Comparison of ENCODE assay signal across 1 fruit fly cellular context in genomic region chr3R:15427818-15428199, dm6.
TF ChIP-seq lines count a peak whose summit lies in the region.

No protein-coding gene starts in this region.

TF ChIP-seq in whole organism, embryonic, 481 proteins besides CTCF, POLR2A, EP300 and RAD21 (continued from another document and continues in another):
- TF ChIP-seq D19A (tag; optimal IDR thresholded peaks at IDR 0.05; lab: Kevin White, UChicago) (peak; percentile 56), disco-r (GFP tag; optimal IDR thresholded peaks at IDR 0.05; lab: Kevin White, UChicago) (no peak), fd3F (GFP tag; optimal IDR thresholded peaks at IDR 0.05; lab: Kevin White, UChicago) (no peak), crol (GFP tag; IDR thresholded peaks at IDR 0.05; lab: Robert Waterston, UW) (no peak), ci (GFP tag; IDR thresholded peaks at IDR 0.05; lab: Robert Waterston, UW) (peak; percentile 50; the same call in 1 of the 3 replicates), Dbx (GFP tag; IDR thresholded peaks at IDR 0.05; lab: Robert Waterston, UW) (no peak), Atf3 (GFP tag; optimal IDR thresholded peaks at IDR 0.05; lab: Kevin White, UChicago) (peak; percentile 14), H15 (GFP tag; IDR thresholded peaks at IDR 0.05; lab: Robert Waterston, UW) (no peak), CG3995 (GFP tag; optimal IDR thresholded peaks at IDR 0.05; lab: Kevin White, UChicago) (no peak), stwl (tag; optimal IDR thresholded peaks at IDR 0.05; lab: Kevin White, UChicago) (no peak), chinmo (GFP tag; IDR thresholded peaks at IDR 0.05; lab: Robert Waterston, UW; ENCODE audit: partially characterized antibody) (no peak), CG11723 (GFP tag; optimal IDR thresholded peaks at IDR 0.05; lab: Kevin White, UChicago) (peak; percentile 19), CG9817 (tag; optimal IDR thresholded peaks at IDR 0.05; lab: Kevin White, UChicago) (peak; percentile 16), Sry-δ (GFP tag; optimal IDR thresholded peaks at IDR 0.05; lab: Kevin White, UChicago) (no peak), dati (GFP tag; IDR thresholded peaks at IDR 0.05; lab: Robert Waterston, UW) (no peak), Dp (GFP tag; optimal IDR thresholded peaks at IDR 0.05; lab: Kevin White, UChicago) (no peak), CG18011 (GFP tag; optimal IDR thresholded peaks at IDR 0.05; lab: Kevin White, UChicago) (no peak), ara (GFP tag; IDR thresholded peaks at IDR 0.05; lab: Robert Waterston, UW) (peak; percentile 37; the same call in 1 of the 2 replicates), repo (GFP tag; optimal IDR thresholded peaks at IDR 0.05; lab: Kevin White, UChicago) (no peak), eve (GFP tag; optimal IDR thresholded peaks at IDR 0.05; lab: Kevin White, UChicago) (no peak), CoRest (tag; optimal IDR thresholded peaks at IDR 0.05; lab: Kevin White, UChicago) (peak; percentile 58), CG1832 (GFP tag; optimal IDR thresholded peaks at IDR 0.05; lab: Kevin White, UChicago) (no peak), CG5245 (GFP tag; optimal IDR thresholded peaks at IDR 0.05; lab: Kevin White, UChicago) (peak; percentile 32), amos (GFP tag; IDR thresholded peaks at IDR 0.05; lab: Robert Waterston, UW; ENCODE audit: partially characterized antibody) (no peak), E2f2 (GFP tag; IDR thresholded peaks at IDR 0.05; lab: Robert Waterston, UW) (peak; percentile 35; the same call in 1 of the 2 replicates), seq (GFP tag; IDR thresholded peaks at IDR 0.05; lab: Robert Waterston, UW) (0 out of 2 replicates have a peak, but pooled peaks have one; percentile 18), dpn (GFP tag; optimal IDR thresholded peaks at IDR 0.05; lab: Kevin White, UChicago) (peak in 1 of 2 experiments; percentile 49), CG10959 (GFP tag; IDR thresholded peaks at IDR 0.05; lab: Robert Waterston, UW) (0 out of 2 replicates have a peak, but pooled peaks have one; percentile 11), CG4424 (GFP tag; optimal IDR thresholded peaks at IDR 0.05; lab: Kevin White, UChicago) (peak; percentile 49), Six4 (GFP tag; optimal IDR thresholded peaks at IDR 0.05; lab: Kevin White, UChicago) (peak; percentile 9), pnt (GFP tag; optimal IDR thresholded peaks at IDR 0.05; lab: Kevin White, UChicago) (peak; percentile 57), CrebB (tag; optimal IDR thresholded peaks at IDR 0.05; lab: Kevin White, UChicago) (no peak), ranshi (GFP tag; IDR thresholded peaks at IDR 0.05; lab: Robert Waterston, UW) (peak; percentile 30; the same call in 1 of the 2 replicates), CG13624 (GFP tag; optimal IDR thresholded peaks at IDR 0.05; lab: Kevin White, UChicago) (no peak), p53 (GFP tag; optimal IDR thresholded peaks at IDR 0.05; lab: Kevin White, UChicago) (no peak), CG10209 (GFP tag; optimal IDR thresholded peaks at IDR 0.05; lab: Kevin White, UChicago) (peak; percentile 17), CG2889 (GFP tag; IDR thresholded peaks at IDR 0.05; lab: Robert Waterston, UW) (no peak), maf-S (GFP tag; optimal IDR thresholded peaks at IDR 0.05; lab: Kevin White, UChicago) (no peak), Bgb (GFP tag; IDR thresholded peaks at IDR 0.05; lab: Robert Waterston, UW; ENCODE audit: partially characterized antibody) (no peak), tio (GFP tag; optimal IDR thresholded peaks at IDR 0.05; lab: Kevin White, UChicago) (peak; percentile 42), kay (GFP tag; optimal IDR thresholded peaks at IDR 0.05; lab: Kevin White, UChicago) (peak; percentile 17), CG11398 (GFP tag; optimal IDR thresholded peaks at IDR 0.05; lab: Kevin White, UChicago) (no peak), slp2 (GFP tag; optimal IDR thresholded peaks at IDR 0.05; lab: Kevin White, UChicago) (peak; percentile 30), Doc2 (GFP tag; IDR thresholded peaks at IDR 0.05; lab: Robert Waterston, UW) (no peak), Optix (GFP tag; IDR thresholded peaks at IDR 0.05; lab: Robert Waterston, UW) (no peak), PHDP (tag; optimal IDR thresholded peaks at IDR 0.05; lab: Kevin White, UChicago) (peak; percentile 59), sug (tag; optimal IDR thresholded peaks at IDR 0.05; lab: Kevin White, UChicago) (no peak), Sin3A (optimal IDR thresholded peaks at IDR 0.05; lab: Kevin White, UChicago) (no peak), Dek (tag; optimal IDR thresholded peaks at IDR 0.05; lab: Kevin White, UChicago) (no peak), Myb (GFP tag; optimal IDR thresholded peaks at IDR 0.05; lab: Kevin White, UChicago) (no peak), nom (GFP tag; optimal IDR thresholded peaks at IDR 0.05; lab: Kevin White, UChicago) (no peak), CG9797 (GFP tag; optimal IDR thresholded peaks at IDR 0.05; lab: Kevin White, UChicago) (no peak), CG6813 (GFP tag; optimal IDR thresholded peaks at IDR 0.05; lab: Kevin White, UChicago) (no peak), Nf-YB (GFP tag; optimal IDR thresholded peaks at IDR 0.05; lab: Kevin White, UChicago) (peak; percentile 14), ato (GFP tag; IDR thresholded peaks at IDR 0.05; lab: Robert Waterston, UW; ENCODE audit: partially characterized antibody) (no peak), twi (tag; optimal IDR thresholded peaks at IDR 0.05; lab: Kevin White, UChicago) (peak; percentile 19), lilli (GFP tag; optimal IDR thresholded peaks at IDR 0.05; lab: Kevin White, UChicago) (peak; percentile 21), Hr39 (optimal IDR thresholded peaks at IDR 0.05; lab: Kevin White, UChicago) (no peak), CG17568 (GFP tag; optimal IDR thresholded peaks at IDR 0.05; lab: Kevin White, UChicago) (no peak), CG10654 (GFP tag; optimal IDR thresholded peaks at IDR 0.05; lab: Kevin White, UChicago) (no peak), cad (GFP tag; optimal IDR thresholded peaks at IDR 0.05; lab: Kevin White, UChicago) (no peak), CG18619 (GFP tag; optimal IDR thresholded peaks at IDR 0.05; lab: Kevin White, UChicago) (peak; percentile 17), Ravus (GFP tag; IDR thresholded peaks at IDR 0.05; lab: Robert Waterston, UW) (no peak), da (GFP tag; optimal IDR thresholded peaks at IDR 0.05; lab: Kevin White, UChicago) (no peak), tgo (GFP tag; IDR thresholded peaks at IDR 0.05; lab: Robert Waterston, UW) (peak; percentile 28; the same call in 1 of the 3 replicates), HmgZ (tag; optimal IDR thresholded peaks at IDR 0.05; lab: Kevin White, UChicago) (no peak), ac (GFP tag; optimal IDR thresholded peaks at IDR 0.05; lab: Kevin White, UChicago) (no peak), Fer2 (tag; optimal IDR thresholded peaks at IDR 0.05; lab: Kevin White, UChicago) (no peak), Ssrp (tag; optimal IDR thresholded peaks at IDR 0.05; lab: Kevin White, UChicago) (peak; percentile 69), CG12236 (GFP tag; optimal IDR thresholded peaks at IDR 0.05; lab: Kevin White, UChicago) (peak; percentile 51), MBD-R2 (GFP tag; IDR thresholded peaks at IDR 0.05; lab: Robert Waterston, UW) (no peak), CG6654 (GFP tag; optimal IDR thresholded peaks at IDR 0.05; lab: Kevin White, UChicago) (no peak), HLH4C (GFP tag; IDR thresholded peaks at IDR 0.05; lab: Robert Waterston, UW; ENCODE audit: partially characterized antibody) (no peak), CG8944 (GFP tag; optimal IDR thresholded peaks at IDR 0.05; lab: Kevin White, UChicago) (no peak), fd102C (GFP tag; optimal IDR thresholded peaks at IDR 0.05; lab: Kevin White, UChicago) (no peak), CG12391 (tag; optimal IDR thresholded peaks at IDR 0.05; lab: Kevin White, UChicago) (peak; percentile 67), CG13123 (GFP tag; optimal IDR thresholded peaks at IDR 0.05; lab: Kevin White, UChicago) (peak; percentile 15), Kr (GFP tag; optimal IDR thresholded peaks at IDR 0.05; lab: Kevin White, UChicago) (no peak), pan (optimal IDR thresholded peaks at IDR 0.05; lab: Kevin White, UChicago) (no peak), pan (GFP tag; optimal IDR thresholded peaks at IDR 0.05 in 1 of 2, IDR thresholded peaks at IDR 0.05 in 1 of 2) (peak in 1 of 2 experiments; percentile 8), ewg (GFP tag; optimal IDR thresholded peaks at IDR 0.05; lab: Kevin White, UChicago) (peak; percentile 33), MESR4 (GFP tag; optimal IDR thresholded peaks at IDR 0.05; lab: Kevin White, UChicago) (no peak), Hsf (GFP tag; optimal IDR thresholded peaks at IDR 0.05; lab: Kevin White, UChicago) (peak; percentile 47), CG14050 (GFP tag; IDR thresholded peaks at IDR 0.05; lab: Robert Waterston, UW) (no peak), CG7372 (GFP tag; IDR thresholded peaks at IDR 0.05; lab: Robert Waterston, UW) (no peak), CG30020 (tag; optimal IDR thresholded peaks at IDR 0.05; lab: Kevin White, UChicago) (peak; percentile 22), pb (GFP tag; optimal IDR thresholded peaks at IDR 0.05; lab: Kevin White, UChicago) (no peak), CG11247 (GFP tag; IDR thresholded peaks at IDR 0.05; lab: Robert Waterston, UW) (no peak), CG7357 (GFP tag; IDR thresholded peaks at IDR 0.05; lab: Robert Waterston, UW) (no peak; the same call in 2 of the 3 replicates), caup (GFP tag; optimal IDR thresholded peaks at IDR 0.05; lab: Kevin White, UChicago; ENCODE audit: severe bottlenecking) (no peak), CG7987 (GFP tag; optimal IDR thresholded peaks at IDR 0.05; lab: Kevin White, UChicago) (no peak), prd (optimal IDR thresholded peaks at IDR 0.05; lab: Kevin White, UChicago) (no peak), prd (GFP tag; IDR thresholded peaks at IDR 0.05; lab: Robert Waterston, UW) (peak; percentile 53; the same call in 2 of the 3 replicates), pzg (GFP tag; optimal IDR thresholded peaks at IDR 0.05; lab: Kevin White, UChicago) (no peak), mld (GFP tag; IDR thresholded peaks at IDR 0.05; lab: Robert Waterston, UW; ENCODE audit: partially characterized antibody) (no peak), CG9609 (GFP tag; optimal IDR thresholded peaks at IDR 0.05; lab: Kevin White, UChicago) (peak; percentile 12), CG17829 (tag; optimal IDR thresholded peaks at IDR 0.05; lab: Kevin White, UChicago) (peak; percentile 73), ro (GFP tag; IDR thresholded peaks at IDR 0.05; lab: Robert Waterston, UW) (no peak), insv (GFP tag; optimal IDR thresholded peaks at IDR 0.05; lab: Kevin White, UChicago) (no peak), pho (GFP tag; optimal IDR thresholded peaks at IDR 0.05; lab: Kevin White, UChicago) (no peak), her (GFP tag; optimal IDR thresholded peaks at IDR 0.05; lab: Kevin White, UChicago) (no peak), hbn (GFP tag; IDR thresholded peaks at IDR 0.05; lab: Robert Waterston, UW; ENCODE audit: partially characterized antibody) (no peak), CG13287 (GFP tag; IDR thresholded peaks at IDR 0.05; lab: Robert Waterston, UW; ENCODE audit: partially characterized antibody) (no peak), Deaf1 (tag; optimal IDR thresholded peaks at IDR 0.05; lab: Kevin White, UChicago) (no peak), CG13894 (tag; optimal IDR thresholded peaks at IDR 0.05; lab: Kevin White, UChicago) (no peak), CG9876 (GFP tag; optimal IDR thresholded peaks at IDR 0.05; lab: Kevin White, UChicago) (no peak), ERR (GFP tag; optimal IDR thresholded peaks at IDR 0.05; lab: Kevin White, UChicago) (no peak), Abd-B (GFP tag; optimal IDR thresholded peaks at IDR 0.05; lab: Kevin White, UChicago) (peak; percentile 27), CG12299 (tag; optimal IDR thresholded peaks at IDR 0.05; lab: Kevin White, UChicago) (no peak), Dip2 (GFP tag; IDR thresholded peaks at IDR 0.05; lab: Robert Waterston, UW) (no peak), Hr51 (GFP tag; optimal IDR thresholded peaks at IDR 0.05; lab: Kevin White, UChicago) (peak in 1 of 2 experiments; percentile 14), Hmr (GFP tag; optimal IDR thresholded peaks at IDR 0.05; lab: Kevin White, UChicago) (no peak), pros (GFP tag; optimal IDR thresholded peaks at IDR 0.05; lab: Kevin White, UChicago) (no peak), crc (GFP tag; optimal IDR thresholded peaks at IDR 0.05; lab: Kevin White, UChicago) (no peak), CG10267 (tag; optimal IDR thresholded peaks at IDR 0.05; lab: Kevin White, UChicago) (peak; percentile 59), CG5180 (GFP tag; optimal IDR thresholded peaks at IDR 0.05; lab: Kevin White, UChicago) (no peak), Sry-β (GFP tag; optimal IDR thresholded peaks at IDR 0.05; lab: Kevin White, UChicago) (no peak), lov (optimal IDR thresholded peaks at IDR 0.05; lab: Kevin White, UChicago) (no peak), lov (GFP tag; IDR thresholded peaks at IDR 0.05; lab: Robert Waterston, UW) (no peak), ems (GFP tag; optimal IDR thresholded peaks at IDR 0.05; lab: Kevin White, UChicago) (no peak), CG4617 (GFP tag; optimal IDR thresholded peaks at IDR 0.05; lab: Kevin White, UChicago; ENCODE audit: borderline replicate concordance) (peak; percentile 2), row (GFP tag; IDR thresholded peaks at IDR 0.05; lab: Robert Waterston, UW) (peak; percentile 71), CG4282 (GFP tag; optimal IDR thresholded peaks at IDR 0.05; lab: Kevin White, UChicago) (no peak), CG6854 (GFP tag; optimal IDR thresholded peaks at IDR 0.05; lab: Kevin White, UChicago) (no peak), dmrt99B (tag; optimal IDR thresholded peaks at IDR 0.05; lab: Kevin White, UChicago) (peak; percentile 44), CG3163 (GFP tag; optimal IDR thresholded peaks at IDR 0.05; lab: Kevin White, UChicago) (no peak), Opbp (GFP tag; IDR thresholded peaks at IDR 0.05; lab: Robert Waterston, UW; ENCODE audit: partially characterized antibody) (no peak), CG15269 (tag; optimal IDR thresholded peaks at IDR 0.05; lab: Kevin White, UChicago) (peak; percentile 23), CG2116 (GFP tag; optimal IDR thresholded peaks at IDR 0.05; lab: Kevin White, UChicago) (no peak), ind (GFP tag; optimal IDR thresholded peaks at IDR 0.05; lab: Kevin White, UChicago) (peak; percentile 1), CG12769 (tag; optimal IDR thresholded peaks at IDR 0.05; lab: Kevin White, UChicago) (no peak), klu (GFP tag; IDR thresholded peaks at IDR 0.05; lab: Robert Waterston, UW) (no peak), Xbp1 (GFP tag; optimal IDR thresholded peaks at IDR 0.05; lab: Kevin White, UChicago) (peak; percentile 44), hb (GFP tag; IDR thresholded peaks at IDR 0.05; lab: Robert Waterston, UW; ENCODE audit: partially characterized antibody) (no peak)
